Worm (Caenorhabditis elegans): ENCODE measurements around the gene best-15.

DNA sequence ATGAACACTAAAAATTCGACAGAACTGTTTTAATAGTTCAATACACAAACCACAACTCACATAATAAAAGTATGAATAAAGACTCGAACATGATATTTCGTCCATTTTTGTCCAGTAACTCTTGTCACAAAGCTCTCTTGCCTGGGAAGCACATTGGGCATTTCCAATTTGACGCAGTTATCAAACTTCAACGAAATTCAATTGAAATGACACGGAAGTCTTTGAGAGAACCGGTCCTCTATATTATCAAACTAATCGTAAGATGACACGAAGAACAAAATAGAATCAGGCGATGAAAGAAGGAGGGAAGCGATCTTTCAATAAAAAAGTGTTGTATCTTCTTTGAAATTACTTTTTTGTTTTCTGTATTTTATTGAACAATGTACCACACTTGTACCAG lies 23.0 kb upstream of the best-15 start, which contains the start of gene T11G6.3:
- no peak for TF ChIP-seq pag-3 (tag; optimal IDR thresholded peaks at IDR 0.05; ENCODE audit: borderline replicate concordance, insufficient read depth)
- TF ChIP-seq hlh-4 (tag; optimal IDR thresholded peaks at IDR 0.05) = no peak
- TF ChIP-seq aly-2 (tag; optimal IDR thresholded peaks at IDR 0.05) = no peak

Data from whole organism, L1 larva.